Fruit fly (Drosophila melanogaster): ENCODE measurements around the gene dpr2.

The dpr2 gene

dm6 chr2L:10963979-10964378, at the start of gene dpr2:
TSS of gene dpr2 (minus strand) at chr2L:10964153.
- TF ChIP-seq dac (GFP tag; optimal IDR thresholded peaks at IDR 0.05), result no peak
- no peak for TF ChIP-seq Lpt (GFP tag; optimal IDR thresholded peaks at IDR 0.05)

- TF ChIP-seq spab (GFP tag; optimal IDR thresholded peaks at IDR 0.05), result no peak
- peak; percentile 31 for TF ChIP-seq Sox14 (GFP tag; optimal IDR thresholded peaks at IDR 0.05)
- peak; percentile 60 for TF ChIP-seq cyc (GFP tag; optimal IDR thresholded peaks at IDR 0.05)
- TF ChIP-seq net (GFP tag; optimal IDR thresholded peaks at IDR 0.05), result no peak
- TF ChIP-seq CG3032 (tag; optimal IDR thresholded peaks at IDR 0.05), result peak; percentile 63
- no peak for TF ChIP-seq CG32006 (GFP tag; optimal IDR thresholded peaks at IDR 0.05)
- TF ChIP-seq fd85E (GFP tag; optimal IDR thresholded peaks at IDR 0.05), result no peak
- no peak for TF ChIP-seq CG8632 (GFP tag; optimal IDR thresholded peaks at IDR 0.05)
- TF ChIP-seq Sox102F (GFP tag; optimal IDR thresholded peaks at IDR 0.05), result no peak
- TF ChIP-seq lz (GFP tag; optimal IDR thresholded peaks at IDR 0.05), result peak; percentile 58
- peak; percentile 46 for TF ChIP-seq topi (GFP tag; optimal IDR thresholded peaks at IDR 0.05)
- TF ChIP-seq dac (GFP tag; optimal IDR thresholded peaks at IDR 0.05), result no peak
- TF ChIP-seq CG6854 (GFP tag; optimal IDR thresholded peaks at IDR 0.05), result no peak
- TF ChIP-seq Blimp-1 (GFP tag; optimal IDR thresholded peaks at IDR 0.05), result no peak
- TF ChIP-seq CG9139 (GFP tag; optimal IDR thresholded peaks at IDR 0.05), result no peak
- peak; percentile 73 for TF ChIP-seq esn (GFP tag; optimal IDR thresholded peaks at IDR 0.05)
- TF ChIP-seq Ets96B (tag; optimal IDR thresholded peaks at IDR 0.05), result peak; percentile 56
- no peak for TF ChIP-seq fkh (GFP tag; optimal IDR thresholded peaks at IDR 0.05)
- TF ChIP-seq CG11902 (GFP tag; optimal IDR thresholded peaks at IDR 0.05), result peak; percentile 19
- peak; percentile 60 for TF ChIP-seq achi (GFP tag; optimal IDR thresholded peaks at IDR 0.05)
- no peak for TF ChIP-seq Smox (GFP tag; optimal IDR thresholded peaks at IDR 0.05)
- TF ChIP-seq CG3919 (GFP tag; optimal IDR thresholded peaks at IDR 0.05), result peak; percentile 62
- no peak for TF ChIP-seq CG4318 (GFP tag; optimal IDR thresholded peaks at IDR 0.05)
- peak; percentile 52 for TF ChIP-seq dsx (GFP tag; optimal IDR thresholded peaks at IDR 0.05; ENCODE audit: poor library complexity, severe bottlenecking)
- peak; percentile 65 for TF ChIP-seq OdsH (GFP tag; optimal IDR thresholded peaks at IDR 0.05)
- no peak for TF ChIP-seq Ets21C (GFP tag; optimal IDR thresholded peaks at IDR 0.05)
- no peak for TF ChIP-seq salr (GFP tag; optimal IDR thresholded peaks at IDR 0.05)
- TF ChIP-seq pdm3 (GFP tag; optimal IDR thresholded peaks at IDR 0.05), result no peak
- TF ChIP-seq Hr38 (GFP tag; optimal IDR thresholded peaks at IDR 0.05), result no peak
- peak; percentile 35 for TF ChIP-seq Sox15 (GFP tag; optimal IDR thresholded peaks at IDR 0.05)
- TF ChIP-seq fd59A (GFP tag; optimal IDR thresholded peaks at IDR 0.05), result no peak
- peak; percentile 51 for TF ChIP-seq CG6792 (GFP tag; optimal IDR thresholded peaks at IDR 0.05)
- TF ChIP-seq CG1621 (tag; optimal IDR thresholded peaks at IDR 0.05), result peak; percentile 13
- peak; percentile 44 for TF ChIP-seq CG31627 (GFP tag; optimal IDR thresholded peaks at IDR 0.05)
- peak; percentile 40; the same call in 1 of the 3 replicates for TF ChIP-seq eg (GFP tag; IDR thresholded peaks at IDR 0.05)
- TF ChIP-seq CG7368 (GFP tag; optimal IDR thresholded peaks at IDR 0.05), result no peak
- peak; percentile 85 for TF ChIP-seq Eip78C (GFP tag)
- no peak for TF ChIP-seq Gug (GFP tag; IDR thresholded peaks at IDR 0.05)
- TF ChIP-seq acj6 (GFP tag; optimal IDR thresholded peaks at IDR 0.05), result peak; percentile 58
- no peak for TF ChIP-seq Eip75B (GFP tag; optimal IDR thresholded peaks at IDR 0.05)
- TF ChIP-seq ss (GFP tag; optimal IDR thresholded peaks at IDR 0.05), result no peak
- no peak for TF ChIP-seq CG16779 (tag; optimal IDR thresholded peaks at IDR 0.05)
- TF ChIP-seq CG8119 (GFP tag; IDR thresholded peaks at IDR 0.05), result 0 out of 3 replicates have a peak, but pooled peaks have one; percentile 29
- 0 out of 2 replicates have a peak, but pooled peaks have one; percentile 32 for TF ChIP-seq CG15336 (GFP tag; IDR thresholded peaks at IDR 0.05)
- no peak for TF ChIP-seq vri (GFP tag; optimal IDR thresholded peaks at IDR 0.05)
- TF ChIP-seq CG6808 (GFP tag; optimal IDR thresholded peaks at IDR 0.05), result no peak
- peak; percentile 40 for TF ChIP-seq CG34406 (GFP tag; optimal IDR thresholded peaks at IDR 0.05)
- TF ChIP-seq CG10631 (GFP tag; optimal IDR thresholded peaks at IDR 0.05), result peak; percentile 70
- TF ChIP-seq Hr4 (GFP tag; optimal IDR thresholded peaks at IDR 0.05), result no peak
Observed at dm6 chr2L:11010999-11011398, 47.0 kb upstream of the dpr2 start, which contains the start of the genes Art8 and dUTPase. TSS of gene Art8 (minus strand) at chr2L:11011086. TSS of gene dUTPase (plus strand) at chr2L:11011312.
